Worm (Caenorhabditis elegans) whole organism, L1 larva: Measurements from ENCODE around the gene clec-243.
"Not testable (repeated sequence)": the region's sequence is repeated elsewhere in the genome, so short reads cannot be mapped to it uniquely, and the experiment has no call there.

Experiments
- C16A3.4 ChIP-seq: fragments of 150-350 bp; optimal IDR thresholded peaks from 2 replicates; lab custom pipeline; 2014; ENCODE audit warnings: missing biosample characterization, missing genetic modification characterization
- C34B4.2 ChIP-seq: sonication (generic microtip); optimal IDR thresholded peaks from 2 replicates; lab custom pipeline; 2017; ENCODE audit warnings: mild to moderate bottlenecking, missing genetic modification characterization, missing compliant biosample characterization
- blmp-1 ChIP-seq: fragments of 150-350 bp; optimal IDR thresholded peaks from 2 replicates; lab custom pipeline; 2014; ENCODE audit warnings: missing biosample characterization, missing genetic modification characterization
- ceh-8 ChIP-seq: fragments of 200-800 bp; sonication (Bioruptor generic); optimal IDR thresholded peaks from 2 replicates; lab custom pipeline; 2018; ENCODE audit warnings: mild to moderate bottlenecking, missing genetic modification characterization, moderate library complexity, missing compliant biosample characterization
- ceh-82 ChIP-seq, 3 experiments: fragments of 150-350 bp in 1 of 3; sonication (generic microtip) in 2 of 3; optimal IDR thresholded peaks; 2 replicates each; lab custom pipeline; 2014 to 2017; ENCODE audit warnings: missing biosample characterization in 3 of 3, missing genetic modification characterization in 3 of 3
- ceh-88 ChIP-seq: fragments of 200-800 bp; sonication (Bioruptor generic); IDR thresholded peaks from 2 replicates; pipeline ENCODE4 v1.3.6; 2022; ENCODE audit warnings: missing genetic modification characterization, missing compliant biosample characterization
- ceh-90 ChIP-seq: sonication (generic microtip); optimal IDR thresholded peaks from 2 replicates; lab custom pipeline; 2016; ENCODE audit warnings: missing genetic modification characterization, missing compliant biosample characterization
- dpl-1 ChIP-seq, 3 experiments: fragments of 150-350 bp in 2 of 3; sonication (generic microtip) in 1 of 3; optimal IDR thresholded peaks; 2 replicates each; lab custom pipeline; 2014 to 2017; ENCODE audit warnings: missing biosample characterization in 3 of 3, missing genetic modification characterization in 3 of 3, missing genetic modification reagents in 3 of 3
- egl-27 ChIP-seq, 2 experiments: fragments of 150-350 bp in 1 of 2; sonication (generic microtip); optimal IDR thresholded peaks; 3 replicates each; lab custom pipeline; 2017 to 2018; ENCODE audit warnings: missing biosample characterization in 2 of 2, missing genetic modification characterization in 2 of 2, missing genetic modification reagents in 2 of 2
- ets-5 ChIP-seq: fragments of 200-800 bp; sonication (Bioruptor generic); IDR thresholded peaks from 2 replicates; pipeline ENCODE4 v1.3.6; 2022; ENCODE audit warnings: missing genetic modification characterization, missing compliant biosample characterization
- fkh-4 ChIP-seq: sonication (generic microtip); optimal IDR thresholded peaks from 2 replicates; lab custom pipeline; 2016; ENCODE audit warnings: missing compliant biosample characterization, missing genetic modification characterization, borderline replicate concordance
- fkh-8 ChIP-seq: sonication (generic microtip); optimal IDR thresholded peaks from 2 replicates; lab custom pipeline; 2016; ENCODE audit warnings: mild to moderate bottlenecking, missing genetic modification characterization, missing compliant biosample characterization
- lin-13 ChIP-seq: fragments of 150-350 bp; optimal IDR thresholded peaks from 2 replicates; lab custom pipeline; 2014; ENCODE audit warnings: missing biosample characterization, missing genetic modification reagents, missing genetic modification characterization
- lin-14 ChIP-seq: fragments of 200-800 bp; sonication (Bioruptor generic); optimal IDR thresholded peaks from 2 replicates; lab custom pipeline; 2018; ENCODE audit warnings: mild to moderate bottlenecking, missing genetic modification characterization, moderate library complexity, missing compliant biosample characterization
- lir-3 ChIP-seq: sonication (generic microtip); optimal IDR thresholded peaks from 2 replicates; lab custom pipeline; 2016; ENCODE audit warnings: mild to moderate bottlenecking, missing genetic modification characterization, moderate library complexity, missing compliant biosample characterization; ENCODE audit not compliant: poor library complexity
- lsy-2 ChIP-seq, 2 experiments: fragments of 150-350 bp; optimal IDR thresholded peaks; 2 replicates each; lab custom pipeline; 2014; ENCODE audit warnings: missing biosample characterization in 2 of 2, missing genetic modification characterization in 2 of 2
- nhr-12 ChIP-seq: sonication (generic microtip); optimal IDR thresholded peaks from 2 replicates; lab custom pipeline; 2017; ENCODE audit warnings: missing biosample characterization, missing genetic modification characterization
- nhr-20 ChIP-seq: sonication (generic microtip); optimal IDR thresholded peaks from 2 replicates; lab custom pipeline; 2016; ENCODE audit warnings: mild to moderate bottlenecking, missing genetic modification characterization, missing compliant biosample characterization
- nhr-28 ChIP-seq: fragments of 150-350 bp; optimal IDR thresholded peaks from 2 replicates; lab custom pipeline; 2014; ENCODE audit warnings: missing biosample characterization, missing genetic modification characterization
- nhr-47 ChIP-seq: sonication (generic microtip); optimal IDR thresholded peaks from 2 replicates; lab custom pipeline; 2016; ENCODE audit warnings: mild to moderate bottlenecking, missing genetic modification characterization, moderate library complexity, missing compliant biosample characterization
- nhr-76 ChIP-seq: sonication (generic microtip); optimal IDR thresholded peaks from 2 replicates; lab custom pipeline; 2017; ENCODE audit warnings: missing biosample characterization, missing genetic modification characterization
- nhr-84 ChIP-seq: sonication (generic microtip); optimal IDR thresholded peaks from 2 replicates; lab custom pipeline; 2017; ENCODE audit warnings: missing biosample characterization, missing genetic modification characterization
- nhr-85 ChIP-seq: sonication (generic microtip); peaks from one replicate; lab custom pipeline; 2016; ENCODE audit warnings: missing genetic modification characterization, inconsistent platforms, missing compliant biosample characterization
- pax-3 ChIP-seq: fragments of 200-800 bp; sonication (Bioruptor generic); optimal IDR thresholded peaks from 2 replicates; lab custom pipeline; 2018; ENCODE audit warnings: mild to moderate bottlenecking, missing genetic modification characterization, moderate library complexity, missing compliant biosample characterization
- rnt-1 ChIP-seq: sonication (generic microtip); optimal IDR thresholded peaks from 2 replicates; lab custom pipeline; 2016; ENCODE audit warnings: mild to moderate bottlenecking, missing genetic modification characterization, moderate library complexity, missing compliant biosample characterization
- snpc-4 ChIP-seq: fragments of 150-350 bp; optimal IDR thresholded peaks from 2 replicates; lab custom pipeline; 2014; ENCODE audit warnings: missing biosample characterization, missing genetic modification characterization
- snu-23 ChIP-seq: sonication (generic microtip); optimal IDR thresholded peaks from 2 replicates; lab custom pipeline; 2016; ENCODE audit warnings: missing genetic modification characterization, missing compliant biosample characterization
- sox-4 ChIP-seq: sonication (generic microtip); optimal IDR thresholded peaks from 2 replicates; lab custom pipeline; 2016; ENCODE audit warnings: missing genetic modification characterization, missing compliant biosample characterization
- tbx-2 ChIP-seq: sonication (generic microtip); optimal IDR thresholded peaks from 2 replicates; lab custom pipeline; 2016; ENCODE audit warnings: missing genetic modification characterization, missing compliant biosample characterization
- tlp-1 ChIP-seq: fragments of 150-350 bp; optimal IDR thresholded peaks from 2 replicates; lab custom pipeline; 2014; ENCODE audit warnings: missing biosample characterization, missing genetic modification characterization
- unc-62 ChIP-seq: fragments of 150-350 bp; optimal IDR thresholded peaks from 2 replicates; lab custom pipeline; 2014; ENCODE audit warnings: missing biosample characterization, missing genetic modification reagents, missing genetic modification characterization
- unc-98 ChIP-seq: fragments of 200-800 bp; sonication (Bioruptor generic); IDR thresholded peaks from 2 replicates; pipeline ENCODE4 v1.3.6; 2022; ENCODE audit warnings: missing genetic modification characterization, missing compliant biosample characterization
- xbp-1 ChIP-seq: sonication (generic microtip); optimal IDR thresholded peaks from 2 replicates; lab custom pipeline; 2016; ENCODE audit warnings: missing genetic modification characterization, missing compliant biosample characterization
- zag-1 ChIP-seq: fragments of 150-350 bp; optimal IDR thresholded peaks from 2 replicates; lab custom pipeline; 2014; ENCODE audit warnings: missing biosample characterization, missing genetic modification characterization
- zip-4 ChIP-seq: fragments of 200-800 bp; sonication (Bioruptor generic); optimal IDR thresholded peaks from 2 replicates; lab custom pipeline; 2018; ENCODE audit warnings: mild to moderate bottlenecking, missing genetic modification characterization, moderate library complexity, missing compliant biosample characterization

clec-243 gene

DNA sequence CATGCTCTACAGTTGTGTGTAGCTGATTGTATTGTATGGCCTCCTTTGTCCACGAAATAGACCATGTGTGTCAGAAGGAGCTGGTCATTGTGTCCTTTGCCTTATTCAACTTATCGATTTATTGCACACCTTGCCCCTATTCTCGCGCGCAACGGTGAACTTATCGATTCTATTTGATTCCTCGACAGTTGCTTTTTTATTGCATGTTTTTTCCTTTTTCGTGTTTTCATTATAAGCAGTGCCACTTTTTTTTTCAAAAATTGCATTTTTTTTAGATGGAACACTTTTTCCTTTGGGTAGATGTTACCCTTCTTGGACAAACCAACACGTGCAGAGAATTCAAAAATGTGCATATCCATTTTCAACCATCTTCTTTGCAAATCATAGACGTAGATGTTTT lies 24.4 kb upstream of the clec-243 start, which contains the start of gene K10G4.10:
Gene K10G4.10 (plus strand): TSS at position 301 of the 400 bp plus-strand sequence.
- no peak for TF ChIP-seq nhr-28 (tag; lab: Kevin White, UChicago)
- TF ChIP-seq ceh-82 (tag; optimal IDR thresholded peaks at IDR 0.05; lab: Kevin White, UChicago), result no peak

DNA sequence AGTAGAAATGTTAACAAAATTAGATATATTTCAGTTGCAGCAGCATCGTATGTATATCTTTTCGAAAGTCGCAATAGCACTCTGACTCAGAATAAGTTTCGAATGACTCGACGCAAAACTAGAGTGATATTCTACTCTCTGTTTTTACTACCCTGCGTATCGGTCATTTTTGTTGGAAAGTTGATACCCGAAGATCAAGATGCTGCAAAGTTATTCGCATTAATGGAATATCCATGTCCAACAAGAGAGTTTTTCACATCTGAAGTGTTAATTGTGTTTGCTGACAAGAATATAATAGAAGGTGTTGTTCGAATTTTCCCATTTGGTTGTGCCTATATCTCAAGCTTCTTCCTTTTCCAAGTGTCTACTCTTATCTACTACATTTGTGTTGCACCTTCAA lies 23.3 kb upstream of the clec-243 start:
- no peak for TF ChIP-seq rnt-1 (tag; lab: Kevin White, UChicago)
- TF ChIP-seq ceh-88 (GFP tag; lab: Robert Waterston, UW), result no peak
- no peak for TF ChIP-seq ets-5
- TF ChIP-seq ceh-8 (GFP tag; lab: Kevin White, UChicago), result no peak

DNA sequence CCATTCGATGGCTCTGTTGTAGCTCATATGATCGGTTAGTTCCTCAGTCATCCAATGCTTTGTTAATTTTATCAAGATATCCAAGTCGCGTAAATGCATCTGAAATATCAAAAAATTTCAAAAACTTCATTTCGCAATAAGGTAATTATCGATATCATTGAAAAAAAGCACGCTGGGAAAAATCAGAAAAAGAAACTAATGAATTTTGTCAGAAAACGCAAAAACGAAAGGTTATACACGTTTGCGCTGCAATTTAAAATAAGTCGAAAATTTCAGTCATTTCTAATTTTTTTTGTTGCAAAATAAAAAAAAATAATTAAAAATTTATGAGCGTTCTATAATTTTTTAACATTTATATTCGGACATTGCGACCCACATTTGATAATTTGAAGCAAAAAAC lies 16.0 kb upstream of the clec-243 start, which contains the start of gene K10G4.3:
Gene K10G4.3 (minus strand): TSS at position 101 of the 400 bp plus-strand sequence.
- not testable (repeated sequence) for TF ChIP-seq xbp-1; tbx-2 (tag; lab: Kevin White, UChicago); egl-27 (tag; optimal IDR thresholded peaks at IDR 0.05; lab: Kevin White, UChicago)
- TF ChIP-seq, all 84 proteins: peak for 0; not testable (repeated sequence) for 84

- TF ChIP-seq snpc-4 (tag; lab: Kevin White, UChicago) (peak; percentile 24), ceh-90 (no peak)
- TF ChIP-seq, all 84 proteins: peak for 1
These were observed 12.6 kb upstream of the clec-243 start for ce11 chrV:17261385-17261784.

ce11 chrV:17258868-17259267 lies 10.1 kb upstream of the clec-243 start, which contains the start of gene fbxa-85:
fbxa-85 (plus strand) TSS chrV:17259168.
- TF ChIP-seq nhr-84 (tag; lab: Kevin White, UChicago) (no peak), C16A3.4 (no peak), C34B4.2 (tag; lab: Kevin White, UChicago) (no peak), pax-3 (no peak), fkh-4 (tag; lab: Kevin White, UChicago) (no peak), rnt-1 (tag; lab: Kevin White, UChicago) (no peak), ceh-90 (no peak), snpc-4 (tag; lab: Kevin White, UChicago) (no peak), unc-62 (no peak), ceh-8 (GFP tag; lab: Kevin White, UChicago) (no peak), lsy-2 (tag; optimal IDR thresholded peaks at IDR 0.05; lab: Kevin White, UChicago) (no peak), xbp-1 (no peak), tlp-1 (tag; lab: Kevin White, UChicago) (no peak), lin-13 (GFP tag; lab: Kevin White, UChicago) (no peak), snu-23 (GFP tag; lab: Kevin White, UChicago) (no peak), nhr-85 (tag; lab: Kevin White, UChicago) (no peak), lir-3 (tag; lab: Kevin White, UChicago) (no peak), dpl-1 (GFP tag; optimal IDR thresholded peaks at IDR 0.05; lab: Kevin White, UChicago) (no peak)
- TF ChIP-seq, all 84 proteins: peak for 0

DNA sequence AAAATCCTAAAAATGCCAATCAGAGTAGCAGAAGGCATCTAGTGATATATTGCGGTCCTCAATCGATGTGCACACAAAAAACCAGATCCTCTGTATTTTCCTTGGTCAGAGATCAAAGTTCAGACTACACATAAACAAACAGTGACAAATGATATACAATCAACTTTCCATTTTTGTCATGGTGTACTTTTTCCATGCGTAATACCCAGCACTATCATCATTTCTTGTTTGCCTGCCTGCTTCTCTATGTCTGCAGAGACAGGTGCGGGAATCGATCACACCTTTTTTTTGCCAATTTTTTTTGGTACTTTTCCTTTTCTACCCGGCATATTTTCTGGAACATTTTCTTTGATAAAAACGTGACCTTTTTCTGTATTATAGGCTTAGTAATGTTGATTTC lies 9.4 kb upstream of the clec-243 start:
- TF ChIP-seq nhr-47 (tag; lab: Kevin White, UChicago), result no peak
- TF ChIP-seq nhr-76 (tag; lab: Kevin White, UChicago), result no peak
- TF ChIP-seq unc-98, result no peak
- no peak for TF ChIP-seq zip-4 (GFP tag; lab: Kevin White, UChicago)
- no peak for TF ChIP-seq blmp-1
- no peak for TF ChIP-seq fkh-4 (tag; lab: Kevin White, UChicago)
- TF ChIP-seq rnt-1 (tag; lab: Kevin White, UChicago), result no peak
- no peak for TF ChIP-seq snpc-4 (tag; lab: Kevin White, UChicago)
- TF ChIP-seq fkh-8 (tag; lab: Kevin White, UChicago), result no peak
- no peak for TF ChIP-seq nhr-20
- TF ChIP-seq zag-1 (tag; lab: Kevin White, UChicago), result no peak
- no peak for TF ChIP-seq sox-4
- no peak for TF ChIP-seq dpl-1 (GFP tag; optimal IDR thresholded peaks at IDR 0.05; lab: Kevin White, UChicago)
- no peak for TF ChIP-seq nhr-85 (tag; lab: Kevin White, UChicago)
- no peak for TF ChIP-seq lin-14 (GFP tag; lab: Kevin White, UChicago)
- TF ChIP-seq nhr-12 (tag; lab: Kevin White, UChicago), result no peak
- no peak for TF ChIP-seq ceh-82 (tag; optimal IDR thresholded peaks at IDR 0.05; lab: Kevin White, UChicago)
- TF ChIP-seq, all 84 proteins: peak for 0
